Fruit fly (Drosophila melanogaster) whole organism, embryonic: ENCODE results near the gene Fur2.

Experiments
- Antp ChIP-seq: fragments of 200-800 bp; sonication (Bioruptor generic); optimal IDR thresholded peaks from 3 replicates; lab custom pipeline; 2016; ENCODE audit warnings: missing biosample characterization, missing genetic modification characterization
- Atf6 ChIP-seq: fragments of 200-800 bp; sonication (Bioruptor generic); IDR thresholded peaks from 2 replicates; pipeline ENCODE4 v1.3.6; 2022; ENCODE audit warnings: missing biosample characterization, missing genetic modification characterization
- CG10654 ChIP-seq: fragments of 200-800 bp; sonication (Bioruptor generic); optimal IDR thresholded peaks from 2 replicates; lab custom pipeline; 2016; ENCODE audit warnings: missing biosample characterization, missing genetic modification characterization
- CG12219 ChIP-seq: fragments of 200-800 bp; sonication (Bioruptor generic); optimal IDR thresholded peaks from 3 replicates; lab custom pipeline; 2018; ENCODE audit warnings: missing biosample characterization, mild to moderate bottlenecking, missing genetic modification characterization
- CG12769 ChIP-seq: fragments of 200-800 bp; sonication (Bioruptor generic); optimal IDR thresholded peaks from 2 replicates; lab custom pipeline; 2019; ENCODE audit warnings: missing biosample characterization, mild to moderate bottlenecking, missing genetic modification characterization, moderate library complexity
- CG17802 ChIP-seq: fragments of 200-800 bp; sonication (Bioruptor generic); optimal IDR thresholded peaks from 2 replicates; lab custom pipeline; 2018; ENCODE audit warnings: missing biosample characterization, mild to moderate bottlenecking, missing genetic modification characterization, moderate library complexity
- CG1832 ChIP-seq: fragments of 200-800 bp; sonication (Bioruptor generic); optimal IDR thresholded peaks from 2 replicates; lab custom pipeline; 2017; ENCODE audit warnings: missing biosample characterization, mild to moderate bottlenecking, missing genetic modification characterization, inconsistent platforms
- CG2116 ChIP-seq: fragments of 200-800 bp; sonication (Bioruptor generic); optimal IDR thresholded peaks from 3 replicates; lab custom pipeline; 2018; ENCODE audit warnings: missing biosample characterization, mild to moderate bottlenecking, missing genetic modification characterization
- CG30020 ChIP-seq: fragments of 200-800 bp; optimal IDR thresholded peaks from 2 replicates; lab custom pipeline; 2019; ENCODE audit warnings: missing biosample characterization, mild to moderate bottlenecking, missing genetic modification characterization, moderate library complexity
- CG31388 ChIP-seq: fragments of 200-800 bp; sonication (Bioruptor generic); optimal IDR thresholded peaks from 2 replicates; lab custom pipeline; 2016; ENCODE audit warnings: missing biosample characterization, missing genetic modification characterization
- CG3163 ChIP-seq: fragments of 200-800 bp; sonication (Bioruptor generic); optimal IDR thresholded peaks from 3 replicates; lab custom pipeline; 2016; ENCODE audit warnings: missing biosample characterization, missing genetic modification characterization
- CG33557 ChIP-seq: fragments of 200-800 bp; sonication (Bioruptor generic); optimal IDR thresholded peaks from 2 replicates; lab custom pipeline; 2019; ENCODE audit warnings: missing biosample characterization, mild to moderate bottlenecking, missing genetic modification characterization, moderate library complexity
- CG4282 ChIP-seq: fragments of 200-800 bp; sonication (Bioruptor generic); optimal IDR thresholded peaks from 2 replicates; lab custom pipeline; 2016; ENCODE audit warnings: missing biosample characterization, missing genetic modification characterization
- CG4404 ChIP-seq: fragments of 200-800 bp; sonication (Bioruptor generic); IDR thresholded peaks from 2 replicates; pipeline ENCODE4 v1.3.6; 2022; ENCODE audit warnings: missing biosample characterization, missing genetic modification characterization
- CG5245 ChIP-seq: fragments of 200-800 bp; sonication (Bioruptor generic); optimal IDR thresholded peaks from 3 replicates; lab custom pipeline; 2016; ENCODE audit warnings: missing biosample characterization, missing genetic modification characterization
- CG5953 ChIP-seq: fragments of 200-800 bp; sonication (Bioruptor generic); IDR thresholded peaks from 2 replicates; pipeline ENCODE4 v1.3.6; 2022; ENCODE audit warnings: missing biosample characterization, missing genetic modification characterization
- CG6689 ChIP-seq: fragments of 200-800 bp; sonication (Bioruptor generic); IDR thresholded peaks from 2 replicates; pipeline ENCODE4 v1.3.6; 2022; ENCODE audit warnings: missing biosample characterization, missing genetic modification characterization
- CG6765 ChIP-seq: fragments of 200-800 bp; sonication (Bioruptor generic); optimal IDR thresholded peaks from 3 replicates; lab custom pipeline; 2017; ENCODE audit warnings: missing biosample characterization, mild to moderate bottlenecking, missing genetic modification characterization
- CG8290 ChIP-seq, 3 experiments: fragments of 200-800 bp; sonication (Bioruptor generic); optimal IDR thresholded peaks; 2 replicates each; lab custom pipeline; 2016 to 2019; ENCODE audit warnings: missing biosample characterization in 3 of 3, missing genetic modification characterization in 3 of 3, mild to moderate bottlenecking in 2 of 3, moderate library complexity in 1 of 3
- CG8388 ChIP-seq: fragments of 200-800 bp; sonication (Bioruptor generic); optimal IDR thresholded peaks from 2 replicates; lab custom pipeline; 2019; ENCODE audit warnings: missing biosample characterization, mild to moderate bottlenecking, missing genetic modification characterization, moderate library complexity
- CG9609 ChIP-seq: fragments of 200-800 bp; sonication (Bioruptor generic); optimal IDR thresholded peaks from 3 replicates; lab custom pipeline; 2016; ENCODE audit warnings: missing biosample characterization, missing genetic modification characterization
- CTCF ChIP-seq: fragments of 200-800 bp; sonication (Bioruptor generic); optimal IDR thresholded peaks from 2 replicates; lab custom pipeline; 2017; ENCODE audit warnings: missing biosample characterization, mild to moderate bottlenecking, missing genetic modification characterization, moderate library complexity
- Dek ChIP-seq: fragments of 200-800 bp; sonication (Bioruptor generic); optimal IDR thresholded peaks from 3 replicates; lab custom pipeline; 2019; ENCODE audit warnings: missing biosample characterization, mild to moderate bottlenecking, missing genetic modification characterization, moderate library complexity
- Dip2 ChIP-seq: fragments of 200-800 bp; sonication (Bioruptor generic); IDR thresholded peaks from 2 replicates; pipeline ENCODE4 v1.3.6; 2022; ENCODE audit warnings: missing biosample characterization, missing genetic modification characterization
- Fer2 ChIP-seq: fragments of 200-800 bp; sonication (Bioruptor generic); optimal IDR thresholded peaks from 2 replicates; lab custom pipeline; 2018; ENCODE audit warnings: missing biosample characterization, mild to moderate bottlenecking, missing genetic modification characterization, moderate library complexity
- H2.0 ChIP-seq: fragments of 200-800 bp; sonication (Bioruptor generic); IDR thresholded peaks from 2 replicates; pipeline ENCODE4 v1.3.6; 2022; ENCODE audit warnings: missing biosample characterization, missing genetic modification characterization
- Hey ChIP-seq: fragments of 200-800 bp; sonication (Bioruptor generic); optimal IDR thresholded peaks from 3 replicates; lab custom pipeline; 2018; ENCODE audit warnings: missing biosample characterization, mild to moderate bottlenecking, missing genetic modification characterization
- Hr3 ChIP-seq: fragments of 200-800 bp; sonication (Bioruptor generic); optimal IDR thresholded peaks from 3 replicates; lab custom pipeline; 2016; ENCODE audit warnings: missing biosample characterization, missing genetic modification characterization
- Oli ChIP-seq: fragments of 200-800 bp; sonication (Bioruptor generic); optimal IDR thresholded peaks from 2 replicates; lab custom pipeline; 2018; ENCODE audit warnings: missing biosample characterization, mild to moderate bottlenecking, missing genetic modification characterization, moderate library complexity
- Ptx1 ChIP-seq: fragments of 200-800 bp; sonication (Bioruptor generic); IDR thresholded peaks from 2 replicates; pipeline ENCODE4 v1.3.6; 2022; ENCODE audit warnings: missing biosample characterization, missing genetic modification characterization
- Sox102F ChIP-seq: fragments of 200-800 bp; sonication (Bioruptor generic); optimal IDR thresholded peaks from 2 replicates; lab custom pipeline; 2018; ENCODE audit warnings: missing biosample characterization, mild to moderate bottlenecking, missing genetic modification characterization, moderate library complexity
- Sry-β ChIP-seq: fragments of 200-800 bp; sonication (Bioruptor generic); optimal IDR thresholded peaks from 2 replicates; lab custom pipeline; 2018; ENCODE audit warnings: missing biosample characterization, mild to moderate bottlenecking, missing genetic modification characterization, moderate library complexity
- al ChIP-seq: fragments of 200-800 bp; sonication (Bioruptor generic); IDR thresholded peaks from 2 replicates; pipeline ENCODE4 v1.3.6; 2022; ENCODE audit warnings: missing biosample characterization, missing genetic modification characterization
- ase ChIP-seq: fragments of 200-800 bp; sonication (Bioruptor generic); IDR thresholded peaks from 3 replicates; pipeline ENCODE4 v1.3.6; 2022; ENCODE audit warnings: missing biosample characterization, missing genetic modification characterization
- cad ChIP-seq: fragments of >200 bp; optimal IDR thresholded peaks from 2 replicates; lab custom pipeline; 2017; ENCODE audit warnings: missing biosample characterization, missing genetic modification characterization
- ci ChIP-seq: fragments of 200-800 bp; sonication (Bioruptor generic); IDR thresholded peaks from 3 replicates; pipeline ENCODE4 v1.3.6; 2022; ENCODE audit warnings: missing biosample characterization, missing genetic modification characterization
- dysf ChIP-seq: fragments of 200-800 bp; sonication (Bioruptor generic); IDR thresholded peaks from 3 replicates; pipeline ENCODE4 v1.3.6; 2022; ENCODE audit warnings: missing biosample characterization, missing genetic modification characterization
- ems ChIP-seq: fragments of 200-800 bp; sonication (Bioruptor generic); optimal IDR thresholded peaks from 3 replicates; lab custom pipeline; 2016; ENCODE audit warnings: missing biosample characterization, missing genetic modification characterization
- fd64A ChIP-seq: fragments of 200-800 bp; sonication (Bioruptor generic); optimal IDR thresholded peaks from 3 replicates; lab custom pipeline; 2018; ENCODE audit warnings: missing biosample characterization, mild to moderate bottlenecking, missing genetic modification characterization
- ind ChIP-seq: fragments of 200-800 bp; sonication (Bioruptor generic); optimal IDR thresholded peaks from 3 replicates; lab custom pipeline; 2016; ENCODE audit warnings: missing biosample characterization, missing genetic modification characterization
- mirr ChIP-seq: fragments of 200-800 bp; sonication (Bioruptor generic); optimal IDR thresholded peaks from 3 replicates; lab custom pipeline; 2018; ENCODE audit warnings: missing biosample characterization, mild to moderate bottlenecking, missing genetic modification characterization
- odd ChIP-seq: fragments of 200-800 bp; sonication (Bioruptor generic); optimal IDR thresholded peaks from 2 replicates; lab custom pipeline; 2017; ENCODE audit warnings: missing biosample characterization, mild to moderate bottlenecking, missing genetic modification characterization
- pan ChIP-seq, 4 experiments: fragments of >200 bp in 3 of 4; fragments of 200-800 bp in 1 of 4; sonication (Bioruptor generic) in 1 of 4; optimal IDR thresholded peaks in 3 of 4; IDR thresholded peaks in 1 of 4; 2 replicates each; pipeline versions ENCODE4 v1.3.6 to Lab custom; 2017 to 2022; ENCODE audit warnings: missing biosample characterization in 2 of 4, missing genetic modification characterization in 2 of 4, mixed read lengths in 1 of 4
- prd ChIP-seq, 3 experiments: fragments of >200 bp in 2 of 3; fragments of 200-800 bp in 1 of 3; sonication (Bioruptor generic) in 1 of 3; optimal IDR thresholded peaks in 2 of 3; IDR thresholded peaks in 1 of 3; 2 replicates in 2 of 3; 3 replicates in 1 of 3; pipeline versions ENCODE4 v1.3.6 to Lab custom; 2017 to 2022; ENCODE audit warnings: missing biosample characterization in 1 of 3, missing genetic modification characterization in 1 of 3
- repo ChIP-seq: fragments of 200-800 bp; sonication (Bioruptor generic); optimal IDR thresholded peaks from 2 replicates; lab custom pipeline; 2016; ENCODE audit warnings: missing biosample characterization, missing genetic modification characterization
- schlank ChIP-seq: fragments of 200-800 bp; sonication (Bioruptor generic); optimal IDR thresholded peaks from 2 replicates; lab custom pipeline; 2018; ENCODE audit warnings: missing biosample characterization, mild to moderate bottlenecking, missing genetic modification characterization
- sob ChIP-seq: fragments of 200-800 bp; sonication (Bioruptor generic); IDR thresholded peaks from 2 replicates; pipeline ENCODE4 v1.3.6; 2022; ENCODE audit warnings: missing biosample characterization, missing genetic modification characterization
- tna ChIP-seq: fragments of 200-800 bp; sonication (Bioruptor generic); IDR thresholded peaks from 2 replicates; pipeline ENCODE4 v1.3.6; 2022; ENCODE audit warnings: missing biosample characterization, missing genetic modification characterization; ENCODE audit not compliant: partially characterized antibody
- unpg ChIP-seq: fragments of 200-800 bp; sonication (Bioruptor generic); optimal IDR thresholded peaks from 3 replicates; lab custom pipeline; 2018; ENCODE audit warnings: missing biosample characterization, mild to moderate bottlenecking, missing genetic modification characterization, moderate library complexity

Fur2 gene

dm6 chrX:16332615-16333288 lies 40.1 kb upstream of the Fur2 start (continued):
- TF ChIP-seq unpg (GFP tag; lab: Kevin White, UChicago) (peak; percentile 95), schlank (tag; lab: Kevin White, UChicago) (peak; percentile 90), Sox102F (GFP tag; lab: Kevin White, UChicago) (peak; percentile 95), pan (optimal IDR thresholded peaks at IDR 0.05; lab: Kevin White, UChicago) (no peak), pan (GFP tag; optimal IDR thresholded peaks at IDR 0.05 in 1 of 2, IDR thresholded peaks at IDR 0.05 in 1 of 2) (peak in 1 of 2 experiments; percentile 92), al (GFP tag; lab: Robert Waterston, UW) (peak; percentile 90), CG10654 (GFP tag; lab: Kevin White, UChicago) (peak; percentile 94), Fer2 (peak; percentile 89), CG8388 (GFP tag; lab: Kevin White, UChicago) (peak; percentile 96), tna (GFP tag; lab: Robert Waterston, UW) (no peak), odd (GFP tag; lab: Kevin White, UChicago) (peak; percentile 97), Oli (peak; percentile 98), CTCF (GFP tag; lab: Kevin White, UChicago) (peak; percentile 67), Antp (GFP tag; lab: Kevin White, UChicago) (peak; percentile 94), CG31388 (GFP tag; lab: Kevin White, UChicago) (peak; percentile 73), fd64A (GFP tag; lab: Kevin White, UChicago) (peak; percentile 93), CG4404 (GFP tag; lab: Robert Waterston, UW) (peak; percentile 92), CG1832 (GFP tag; lab: Kevin White, UChicago) (no peak), ind (GFP tag; lab: Kevin White, UChicago) (peak; percentile 94), CG12219 (GFP tag; lab: Kevin White, UChicago) (peak; percentile 96), CG17802 (tag; lab: Kevin White, UChicago) (peak; percentile 81), CG9609 (peak; percentile 93), Sry-β (GFP tag; lab: Kevin White, UChicago) (peak; percentile 69), ci (GFP tag; lab: Robert Waterston, UW) (peak; percentile 88), Atf6 (GFP tag; lab: Robert Waterston, UW) (peak; percentile 94), CG6765 (GFP tag; lab: Kevin White, UChicago) (peak; percentile 94), Dip2 (GFP tag; lab: Robert Waterston, UW) (no peak; the same call in 1 of the 2 replicates), CG12769 (peak; percentile 93), repo (GFP tag; lab: Kevin White, UChicago) (peak; percentile 93), mirr (GFP tag; lab: Kevin White, UChicago) (peak; percentile 96), CG4282 (GFP tag; lab: Kevin White, UChicago) (peak; percentile 70), Hr3 (GFP tag; lab: Kevin White, UChicago) (peak; percentile 90), CG5953 (peak; percentile 63; the same call in 1 of the 2 replicates), dysf (peak; percentile 96), Ptx1 (GFP tag; lab: Robert Waterston, UW) (peak; percentile 93), Dek (tag; lab: Kevin White, UChicago) (peak; percentile 96), CG33557 (GFP tag; lab: Kevin White, UChicago) (peak; percentile 96), CG8290 (GFP tag; optimal IDR thresholded peaks at IDR 0.05; lab: Kevin White, UChicago) (peak; percentile 79), CG8290 (tag; optimal IDR thresholded peaks at IDR 0.05; lab: Kevin White, UChicago) (peak; percentile 88 to 89), prd (optimal IDR thresholded peaks at IDR 0.05; lab: Kevin White, UChicago) (no peak), prd (GFP tag; IDR thresholded peaks at IDR 0.05; lab: Robert Waterston, UW) (peak; percentile 94), CG2116 (peak; percentile 77), CG30020 (tag; lab: Kevin White, UChicago) (peak; percentile 90), CG6689 (GFP tag; lab: Robert Waterston, UW) (peak; percentile 88), ems (peak; percentile 93), CG5245 (peak; percentile 83), CG3163 (GFP tag; lab: Kevin White, UChicago) (peak; percentile 98), Hey (tag; lab: Kevin White, UChicago) (no peak), H2.0 (peak; percentile 79), ase (GFP tag; lab: Robert Waterston, UW) (peak; percentile 84), cad (GFP tag; lab: Kevin White, UChicago) (no peak), sob (GFP tag; lab: Robert Waterston, UW) (peak; percentile 89)
